Worm (Caenorhabditis elegans) whole organism, young adult: ENCODE measurements around the gene plk-1.
A peak's percentile ranks its signal among the peaks of the same experiment; 100 is the strongest.

Experiments used
- B0019.2 ChIP-seq: fragments of 200-800 bp; sonication (Bioruptor generic); conservative IDR thresholded peaks from 2 replicates; pipeline ENCODE4 v1.3.6; 2022; ENCODE audit warnings: missing genetic modification reagents, missing genetic modification characterization, missing compliant biosample characterization
- B0035.1 ChIP-seq: sonication (generic microtip); optimal IDR thresholded peaks from 2 replicates; lab custom pipeline; 2016; ENCODE audit warnings: missing genetic modification characterization, mild to moderate bottlenecking, missing compliant biosample characterization, missing genotype, missing genetic modification reagents
- B0336.3 ChIP-seq: fragments of 200-800 bp; sonication (Bioruptor generic); IDR thresholded peaks from 2 replicates; pipeline ENCODE4 v1.3.6; 2022; ENCODE audit warnings: missing genetic modification characterization, missing compliant biosample characterization
- D2030.7 ChIP-seq: fragments of 200-800 bp; sonication (Bioruptor generic); IDR thresholded peaks from 2 replicates; pipeline ENCODE4 v1.3.6; 2022; ENCODE audit warnings: missing genetic modification reagents, missing genetic modification characterization, missing compliant biosample characterization
- F10E7.11 ChIP-seq: sonication (generic microtip); optimal IDR thresholded peaks from 2 replicates; lab custom pipeline; 2017; ENCODE audit warnings: mild to moderate bottlenecking, missing genetic modification characterization, moderate library complexity, missing compliant biosample characterization
- F23B12.7 ChIP-seq: sonication (generic microtip); optimal IDR thresholded peaks from 2 replicates; lab custom pipeline; 2017; ENCODE audit warnings: missing genetic modification characterization, mild to moderate bottlenecking, missing compliant biosample characterization, antibody characterized with exemption, moderate library complexity; ENCODE audit not compliant: insufficient read depth
- F57C9.4 ChIP-seq: sonication (generic microtip); optimal IDR thresholded peaks from 2 replicates; lab custom pipeline; 2017; ENCODE audit warnings: mild to moderate bottlenecking, missing genetic modification characterization, missing compliant biosample characterization
- T07F8.4 ChIP-seq: sonication (generic microtip); optimal IDR thresholded peaks from 2 replicates; lab custom pipeline; 2016; ENCODE audit warnings: mild to moderate bottlenecking, missing genetic modification characterization, moderate library complexity, missing compliant biosample characterization
- Y53F4B.3 ChIP-seq: fragments of 200-800 bp; sonication (Bioruptor generic); IDR thresholded peaks from 2 replicates; pipeline ENCODE4 v1.3.6; 2022; ENCODE audit warnings: missing genetic modification reagents, missing genetic modification characterization, missing compliant biosample characterization
- Y53G8AR.9 ChIP-seq: fragments of 200-800 bp; sonication (Bioruptor generic); conservative IDR thresholded peaks from 2 replicates; pipeline ENCODE4 v1.3.6; 2022; ENCODE audit warnings: missing genetic modification reagents, missing genetic modification characterization, missing compliant biosample characterization
- Y95B8A.8 ChIP-seq: fragments of 200-800 bp; sonication (Bioruptor generic); IDR thresholded peaks from 2 replicates; pipeline ENCODE4 v1.3.6; 2022; ENCODE audit warnings: missing genetic modification reagents, missing genetic modification characterization, missing compliant biosample characterization
- ZK185.1 ChIP-seq: sonication (generic microtip); optimal IDR thresholded peaks from 2 replicates; lab custom pipeline; 2016; ENCODE audit warnings: mild to moderate bottlenecking, missing genetic modification characterization, missing compliant biosample characterization; ENCODE audit not compliant: poor library complexity, severe bottlenecking
- aptf-2 ChIP-seq: fragments of 200-800 bp; sonication (Bioruptor generic); conservative IDR thresholded peaks from 2 replicates; pipeline ENCODE4 v1.3.6; 2022; ENCODE audit warnings: missing genetic modification reagents, missing genetic modification characterization, missing compliant biosample characterization
- attf-5 ChIP-seq: fragments of 200-800 bp; sonication (Bioruptor generic); optimal IDR thresholded peaks from 2 replicates; lab custom pipeline; 2018; ENCODE audit warnings: mild to moderate bottlenecking, missing genetic modification characterization, missing compliant biosample characterization
- bed-2 ChIP-seq: fragments of 200-800 bp; sonication (Bioruptor generic); IDR thresholded peaks from 2 replicates; pipeline ENCODE4 v1.3.6; 2022; ENCODE audit warnings: missing genetic modification reagents, missing genetic modification characterization, missing compliant biosample characterization
- ccch-3 ChIP-seq: fragments of 200-800 bp; sonication (Bioruptor generic); optimal IDR thresholded peaks from 2 replicates; lab custom pipeline; 2018; ENCODE audit warnings: mild to moderate bottlenecking, missing genetic modification characterization, missing compliant biosample characterization
- cebp-1 ChIP-seq, 2 experiments: fragments of 200-800 bp in 1 of 2; sonication (Bioruptor generic) in 1 of 2; sonication (generic microtip) in 1 of 2; IDR thresholded peaks in 1 of 2; optimal IDR thresholded peaks in 1 of 2; 2 replicates each; pipeline versions ENCODE4 v1.3.6 to Lab custom; 2017 to 2022; ENCODE audit warnings: missing compliant biosample characterization in 2 of 2, missing genetic modification characterization in 2 of 2, mild to moderate bottlenecking in 1 of 2, missing genetic modification reagents in 1 of 2, moderate library complexity in 1 of 2
- ceh-100 ChIP-seq: fragments of 200-800 bp; sonication (Bioruptor generic); IDR thresholded peaks from 2 replicates; pipeline ENCODE4 v1.3.6; 2022; ENCODE audit warnings: missing genetic modification reagents, missing genetic modification characterization, missing compliant biosample characterization
- ceh-27 ChIP-seq: fragments of 200-800 bp; sonication (Bioruptor generic); optimal IDR thresholded peaks from 2 replicates; lab custom pipeline; 2018; ENCODE audit warnings: mild to moderate bottlenecking, missing genetic modification characterization, moderate library complexity, missing compliant biosample characterization
- ceh-58 ChIP-seq: fragments of 200-800 bp; sonication (Bioruptor generic); IDR thresholded peaks from 2 replicates; pipeline ENCODE4 v1.3.6; 2022; ENCODE audit warnings: missing genetic modification characterization, missing compliant biosample characterization
- ceh-91 ChIP-seq: fragments of 200-800 bp; sonication (Bioruptor generic); IDR thresholded peaks from 2 replicates; pipeline ENCODE4 v1.3.6; 2022; ENCODE audit warnings: missing genetic modification reagents, missing genetic modification characterization, missing compliant biosample characterization
- die-1 ChIP-seq: sonication (generic microtip); optimal IDR thresholded peaks from 2 replicates; lab custom pipeline; 2016; ENCODE audit warnings: missing genotype, mild to moderate bottlenecking, missing genetic modification characterization, missing compliant biosample characterization
- dox-1 ChIP-seq: fragments of 200-800 bp; sonication (Bioruptor generic); IDR thresholded peaks from 2 replicates; pipeline ENCODE4 v1.3.6; 2022; ENCODE audit warnings: missing genetic modification reagents, missing genetic modification characterization, missing compliant biosample characterization
- efl-1 ChIP-seq: fragments of 150-350 bp; optimal IDR thresholded peaks from 2 replicates; lab custom pipeline; 2014; ENCODE audit warnings: missing biosample characterization, missing genetic modification reagents, missing genetic modification characterization
- egl-18 ChIP-seq: fragments of 200-800 bp; sonication (Bioruptor generic); IDR thresholded peaks from 2 replicates; pipeline ENCODE4 v1.3.6; 2022; ENCODE audit warnings: missing genetic modification reagents, missing genetic modification characterization, missing compliant biosample characterization
- egl-44 ChIP-seq: fragments of 200-800 bp; sonication (Bioruptor generic); IDR thresholded peaks from 2 replicates; pipeline ENCODE4 v1.3.6; 2022; ENCODE audit warnings: missing genetic modification reagents, missing genetic modification characterization, missing compliant biosample characterization
- fkh-3 ChIP-seq: sonication (generic microtip); optimal IDR thresholded peaks from 2 replicates; lab custom pipeline; 2016; ENCODE audit warnings: mild to moderate bottlenecking, missing genetic modification characterization, missing compliant biosample characterization
- hmg-1.2 ChIP-seq: fragments of 200-800 bp; sonication (Bioruptor generic); IDR thresholded peaks from 2 replicates; pipeline ENCODE4 v1.3.6; 2022; ENCODE audit warnings: missing genetic modification reagents, missing genetic modification characterization, missing compliant biosample characterization
- hmg-20 ChIP-seq: fragments of 200-800 bp; sonication (Bioruptor generic); IDR thresholded peaks from 2 replicates; pipeline ENCODE4 v1.3.6; 2022; ENCODE audit warnings: missing genetic modification reagents, missing genetic modification characterization, missing compliant biosample characterization
- hrde-1 ChIP-seq: sonication (generic microtip); optimal IDR thresholded peaks from 2 replicates; lab custom pipeline; 2016; ENCODE audit warnings: missing genetic modification characterization, mild to moderate bottlenecking, missing compliant biosample characterization, moderate library complexity, missing genotype, missing genetic modification reagents, borderline replicate concordance
- let-526 ChIP-seq: fragments of 200-800 bp; sonication (Bioruptor generic); IDR thresholded peaks from 2 replicates; pipeline ENCODE4 v1.3.6; 2022; ENCODE audit warnings: missing genetic modification reagents, missing genetic modification characterization, missing compliant biosample characterization
- lin-35 ChIP-seq, 3 experiments: fragments of 150-350 bp in 2 of 3; sonication (generic microtip) in 1 of 3; optimal IDR thresholded peaks; 2 replicates each; lab custom pipeline; 2014 to 2018; ENCODE audit warnings: missing biosample characterization in 3 of 3, missing genetic modification characterization in 3 of 3, missing genetic modification reagents in 3 of 3
- lin-40 ChIP-seq: sonication (generic microtip); optimal IDR thresholded peaks from 2 replicates; lab custom pipeline; 2016; ENCODE audit warnings: missing genetic modification characterization, mild to moderate bottlenecking, missing compliant biosample characterization, missing genotype, missing genetic modification reagents
- madf-3 ChIP-seq: fragments of 200-800 bp; sonication (Bioruptor generic); IDR thresholded peaks from 2 replicates; pipeline ENCODE4 v1.3.6; 2022; ENCODE audit warnings: missing genetic modification reagents, missing genetic modification characterization, missing compliant biosample characterization
- madf-8 ChIP-seq: fragments of 200-800 bp; sonication (Bioruptor generic); conservative IDR thresholded peaks from 2 replicates; pipeline ENCODE4 v1.3.6; 2022; ENCODE audit warnings: missing genetic modification reagents, missing genetic modification characterization, missing compliant biosample characterization
- mel-28 ChIP-seq: sonication (generic microtip); optimal IDR thresholded peaks from 2 replicates; lab custom pipeline; 2016; ENCODE audit warnings: borderline replicate concordance, mild to moderate bottlenecking, missing genetic modification characterization, missing compliant biosample characterization
- nfya-1 ChIP-seq: sonication (generic microtip); optimal IDR thresholded peaks from 2 replicates; lab custom pipeline; 2017; ENCODE audit warnings: antibody characterized with exemption, missing compliant biosample characterization, missing genetic modification characterization, borderline replicate concordance; ENCODE audit not compliant: insufficient read depth
- nfya-2 ChIP-seq: fragments of 200-800 bp; sonication (Bioruptor generic); IDR thresholded peaks from 2 replicates; pipeline ENCODE4 v1.3.6; 2022; ENCODE audit warnings: missing genetic modification reagents, missing genetic modification characterization, missing compliant biosample characterization
- nhr-27 ChIP-seq: fragments of 200-800 bp; sonication (Bioruptor generic); optimal IDR thresholded peaks from 2 replicates; lab custom pipeline; 2018; ENCODE audit warnings: mild to moderate bottlenecking, missing genetic modification characterization, moderate library complexity, missing compliant biosample characterization
- snpc-1.3 ChIP-seq: sonication (generic microtip); optimal IDR thresholded peaks from 2 replicates; lab custom pipeline; 2017; ENCODE audit warnings: missing genetic modification characterization, mild to moderate bottlenecking, missing compliant biosample characterization, antibody characterized with exemption, moderate library complexity, missing genotype, missing genetic modification reagents; ENCODE audit not compliant: insufficient read depth
- snpc-3.4 ChIP-seq: sonication (generic microtip); optimal IDR thresholded peaks from 2 replicates; lab custom pipeline; 2017; ENCODE audit warnings: missing genetic modification characterization, mild to moderate bottlenecking, missing compliant biosample characterization, antibody characterized with exemption, moderate library complexity, missing genotype, missing genetic modification reagents
- somi-1 ChIP-seq: fragments of 200-800 bp; sonication (Bioruptor generic); optimal IDR thresholded peaks from 2 replicates; lab custom pipeline; 2018; ENCODE audit warnings: mild to moderate bottlenecking, missing genetic modification characterization, missing compliant biosample characterization
- tbx-9 ChIP-seq: sonication (generic microtip); optimal IDR thresholded peaks from 2 replicates; lab custom pipeline; 2016; ENCODE audit warnings: borderline replicate concordance, missing genetic modification characterization, inconsistent platforms, missing compliant biosample characterization
- unc-62 ChIP-seq: fragments of 150-350 bp; optimal IDR thresholded peaks from 2 replicates; lab custom pipeline; 2014; ENCODE audit warnings: missing biosample characterization, missing genetic modification reagents, missing genetic modification characterization
- xnd-1 ChIP-seq: sonication (generic microtip); optimal IDR thresholded peaks from 2 replicates; lab custom pipeline; 2016; ENCODE audit warnings: missing genotype, missing genetic modification reagents, missing genetic modification characterization, missing compliant biosample characterization
- zim-3 ChIP-seq: sonication (generic microtip); optimal IDR thresholded peaks from 2 replicates; lab custom pipeline; 2017; ENCODE audit warnings: mild to moderate bottlenecking, missing genetic modification characterization, moderate library complexity, missing compliant biosample characterization
- ztf-18 ChIP-seq: sonication (generic microtip); optimal IDR thresholded peaks from 2 replicates; lab custom pipeline; 2016; ENCODE audit warnings: missing genotype, mild to moderate bottlenecking, missing genetic modification characterization, missing compliant biosample characterization

Gene plk-1

DNA sequence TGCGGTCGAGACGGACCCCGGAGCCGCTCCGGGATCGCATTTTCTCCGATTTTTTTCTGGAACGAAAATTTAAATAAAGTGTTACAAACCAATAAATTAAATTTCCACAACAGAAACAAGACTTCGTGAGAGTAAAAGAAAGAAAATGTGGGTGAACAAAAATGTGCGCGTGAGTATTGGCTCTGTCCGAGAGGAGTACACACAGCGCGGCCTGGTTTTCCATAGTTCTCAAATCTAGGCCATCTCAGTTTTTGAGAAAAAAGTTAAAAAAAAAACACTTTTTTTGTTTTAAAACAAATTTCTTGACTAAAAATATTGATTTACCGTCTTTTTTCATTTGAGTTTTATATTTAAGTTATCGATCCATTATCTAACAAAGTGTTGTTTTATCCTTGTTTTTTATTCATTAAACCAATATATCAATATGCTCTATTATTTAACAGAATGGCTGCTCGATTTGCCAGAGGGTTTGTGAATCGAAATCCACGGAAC, 43.5 kb downstream of the plk-1 start, which contains the start of the genes C14B9.8 and mrpl-18 (continued):
- TF ChIP-seq T07F8.4 (tag; lab: Kevin White, UChicago) (no peak), ztf-18 (tag; lab: Kevin White, UChicago) (no peak), nfya-2 (GFP tag; lab: Robert Waterston, UW) (no peak), nhr-27 (no peak), zim-3 (tag; lab: Kevin White, UChicago) (no peak), snpc-1.3 (tag; lab: Kevin White, UChicago) (no peak), D2030.7 (GFP tag; lab: Robert Waterston, UW) (peak; percentile 46; the same call in 1 of the 2 replicates), Y53G8AR.9 (GFP tag; lab: Robert Waterston, UW) (no peak), mel-28 (tag; lab: Kevin White, UChicago) (no peak), aptf-2 (GFP tag; lab: Robert Waterston, UW) (no peak), unc-62 (GFP tag; lab: Kevin White, UChicago) (no peak), F23B12.7 (tag; lab: Kevin White, UChicago) (peak; percentile 16), efl-1 (GFP tag; lab: Kevin White, UChicago) (no peak), egl-18 (GFP tag; lab: Robert Waterston, UW) (no peak), ceh-27 (GFP tag; lab: Kevin White, UChicago) (peak; percentile 38), egl-44 (no peak), F10E7.11 (tag; lab: Kevin White, UChicago) (no peak), ccch-3 (GFP tag; lab: Kevin White, UChicago) (no peak), lin-40 (tag; lab: Kevin White, UChicago) (peak; percentile 27), madf-3 (GFP tag; lab: Robert Waterston, UW) (0 out of 2 replicates have a peak, but pooled peaks have one; percentile 14), hmg-1.2 (GFP tag; lab: Robert Waterston, UW) (no peak), attf-5 (GFP tag; lab: Kevin White, UChicago) (no peak), lin-35 (GFP tag; optimal IDR thresholded peaks at IDR 0.05; lab: Kevin White, UChicago) (no peak), let-526 (GFP tag; lab: Robert Waterston, UW) (no peak; the same call in 1 of the 2 replicates), madf-8 (GFP tag; lab: Robert Waterston, UW) (no peak), ZK185.1 (tag; lab: Kevin White, UChicago) (peak; percentile 82), tbx-9 (tag; lab: Kevin White, UChicago) (no peak), die-1 (tag; lab: Kevin White, UChicago) (no peak), B0035.1 (tag; lab: Kevin White, UChicago) (no peak), F57C9.4 (tag; lab: Kevin White, UChicago) (no peak), B0336.3 (GFP tag; lab: Robert Waterston, UW) (no peak), Y53F4B.3 (no peak), snpc-3.4 (no peak), xnd-1 (tag; lab: Kevin White, UChicago) (no peak), hrde-1 (tag; lab: Kevin White, UChicago) (no peak), B0019.2 (GFP tag; lab: Robert Waterston, UW) (no peak), bed-2 (0 out of 2 replicates have a peak, but pooled peaks have one; percentile 31), ceh-91 (no peak), dox-1 (GFP tag; lab: Robert Waterston, UW) (no peak), hmg-20 (GFP tag; lab: Robert Waterston, UW) (no peak), cebp-1 (GFP tag; IDR thresholded peaks at IDR 0.05; lab: Robert Waterston, UW) (no peak), cebp-1 (tag; optimal IDR thresholded peaks at IDR 0.05; lab: Kevin White, UChicago) (no peak), nfya-1 (no peak), Y95B8A.8 (GFP tag; lab: Robert Waterston, UW) (no peak), somi-1 (GFP tag; lab: Kevin White, UChicago) (no peak), fkh-3 (no peak), ceh-100 (peak; percentile 58; the same call in 1 of the 2 replicates), ceh-58 (GFP tag; lab: Robert Waterston, UW) (no peak)
